Fruit fly (Drosophila melanogaster): ENCODE results near the gene Mst84B.

- TF ChIP-seq dl (GFP tag; optimal IDR thresholded peaks at IDR 0.05; ENCODE audit: insufficient read depth in 1 of 2, partially characterized antibody in 2 of 2): no peak
- TF ChIP-seq psq (GFP tag; optimal IDR thresholded peaks at IDR 0.05): no peak
- no peak for TF ChIP-seq fru (GFP tag; optimal IDR thresholded peaks at IDR 0.05)
- TF ChIP-seq woc (GFP tag; optimal IDR thresholded peaks at IDR 0.05): no peak
- TF ChIP-seq Myc (optimal IDR thresholded peaks at IDR 0.05): no peak
- TF ChIP-seq N (GFP tag; optimal IDR thresholded peaks at IDR 0.05): no peak
These were observed 42.3 kb downstream of the Mst84B start for dm6 chr3R:7104308-7104707.

Measured in whole organism, wandering third instar larva.